Worm (Caenorhabditis elegans): ENCODE measurements around the gene mak-1.

The mak-1 gene

DNA sequence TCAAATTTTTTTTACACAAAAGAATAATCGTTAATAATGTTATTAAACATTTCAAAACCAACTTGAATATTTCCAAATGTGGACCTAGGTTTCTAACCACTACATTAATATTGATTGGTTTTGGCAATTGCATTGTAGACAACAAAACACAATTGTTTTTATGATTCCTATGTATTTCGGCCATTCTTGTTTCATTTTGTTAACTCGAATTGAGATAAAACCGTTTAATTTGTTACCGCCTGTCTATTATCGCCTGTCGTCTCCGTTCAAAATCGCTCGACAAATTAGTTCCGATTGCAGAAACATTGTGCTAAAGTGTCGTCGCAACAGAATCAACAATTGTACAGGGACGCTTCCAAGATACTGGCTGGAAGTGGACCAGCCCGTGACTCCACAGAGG is 26.8 kb downstream of the mak-1 start, which contains the start of gene let-19:
Gene let-19, plus strand, starts transcription at position 301 of the 400 bp plus-strand sequence.
- TF ChIP-seq hlh-12 (tag; optimal IDR thresholded peaks at IDR 0.05): no peak
- no peak for TF ChIP-seq Y56A3A.18 (GFP tag; IDR thresholded peaks at IDR 0.05)
- no peak for TF ChIP-seq atf-7 (tag; optimal IDR thresholded peaks at IDR 0.05)
- no peak for TF ChIP-seq B0035.1 (tag; optimal IDR thresholded peaks at IDR 0.05)
- TF ChIP-seq hmg-1.2 (GFP tag; IDR thresholded peaks at IDR 0.05): no peak
- no peak for TF ChIP-seq D2030.7 (GFP tag; IDR thresholded peaks at IDR 0.05)

DNA sequence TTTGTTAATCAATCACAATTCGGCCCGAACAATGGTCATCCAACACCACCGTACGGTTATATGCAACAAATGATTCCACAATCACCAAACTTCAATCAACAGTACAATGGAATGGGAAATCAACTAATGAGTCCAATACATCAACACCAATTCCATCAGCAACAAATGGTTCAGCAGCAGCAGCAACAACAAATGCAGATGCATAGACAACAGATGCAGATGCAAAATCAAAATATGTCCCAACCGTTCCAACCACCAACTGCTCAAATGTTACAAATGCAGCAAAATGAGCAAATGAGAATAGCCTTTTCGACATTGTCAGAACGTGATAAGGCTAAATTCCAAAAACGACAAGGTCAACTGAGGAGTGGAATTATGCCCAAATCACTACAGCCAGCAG is 32.6 kb downstream of the mak-1 start:
- no peak for TF ChIP-seq mes-4 (tag; optimal IDR thresholded peaks at IDR 0.05)

DNA sequence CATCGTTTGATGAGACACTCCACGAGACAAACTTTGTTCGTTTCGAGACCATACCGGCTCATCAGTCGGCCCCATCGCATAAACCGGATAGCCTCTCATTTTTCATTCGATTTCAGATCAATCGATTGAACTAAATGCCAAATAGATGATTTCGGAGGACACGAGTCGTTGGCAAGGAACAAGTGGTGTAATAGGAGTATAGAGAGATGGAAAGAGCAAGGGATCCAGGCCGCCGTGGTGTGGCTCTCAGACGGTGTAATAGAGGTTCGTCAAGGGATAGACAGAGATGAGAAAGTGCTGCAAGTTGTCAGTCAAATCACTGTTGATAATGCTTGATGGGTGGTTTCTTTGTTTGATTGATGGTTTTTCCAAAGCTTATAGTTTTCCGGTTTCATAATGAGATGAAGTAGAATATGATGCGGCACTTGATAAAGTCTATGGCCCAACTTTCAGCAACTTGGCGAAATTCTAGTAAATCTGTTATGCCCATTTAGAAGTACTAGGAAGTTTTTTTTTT is 39.6 kb downstream of the mak-1 start, which contains the start of gene sgn-1:
Gene sgn-1, minus strand, starts transcription at position 220 of the 517 bp plus-strand sequence.
- TF ChIP-seq fkh-3 (tag; optimal IDR thresholded peaks at IDR 0.05) (no peak), bed-1 (GFP tag; IDR thresholded peaks at IDR 0.05) (no peak), B0261.1 (tag; optimal IDR thresholded peaks at IDR 0.05) (no peak)

DNA sequence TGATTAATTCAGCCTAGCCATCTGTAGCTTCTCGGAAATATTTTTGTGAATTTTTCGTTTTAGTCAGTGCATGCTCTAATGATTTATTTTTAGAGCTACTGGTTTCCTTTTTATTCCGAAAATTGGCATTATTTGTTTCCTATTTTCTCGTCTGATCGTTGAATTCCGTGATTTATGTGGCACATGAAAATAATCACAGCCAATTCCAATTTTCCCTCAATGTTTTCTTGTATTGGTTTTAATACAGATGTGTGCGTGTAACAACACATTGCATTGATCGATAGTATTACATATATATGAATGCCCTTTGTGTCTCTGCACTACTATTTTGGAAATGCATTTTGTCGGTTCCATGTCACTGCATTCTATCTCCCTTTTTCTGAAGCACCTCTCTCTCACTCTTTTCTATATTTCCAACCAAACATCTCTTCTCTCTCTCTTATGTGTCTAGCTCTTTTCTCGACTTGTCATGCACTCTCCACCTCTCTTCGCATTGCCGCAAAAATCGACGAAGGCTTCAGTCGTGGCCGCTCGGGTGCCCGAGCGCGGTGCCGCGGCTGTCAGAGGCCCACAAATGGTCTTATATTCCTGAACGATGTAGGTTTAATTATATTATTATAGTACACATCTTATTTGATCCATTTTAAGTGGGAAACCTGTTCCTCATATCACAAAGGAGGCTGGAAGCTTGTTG is 40.5 kb downstream of the mak-1 start:
- TF ChIP-seq hmg-1.2 (GFP tag; IDR thresholded peaks at IDR 0.05) (peak; percentile 4; the same call in 1 of the 2 replicates), ama-1 (optimal IDR thresholded peaks at IDR 0.05) (peak; percentile 81), ama-1 (GFP tag; optimal IDR thresholded peaks at IDR 0.05) (no peak), madf-8 (GFP tag; conservative IDR thresholded peaks at IDR 0.05) (no peak), nhr-80 (tag; optimal IDR thresholded peaks at IDR 0.05) (peak; percentile 21), Y95B8A.8 (GFP tag; IDR thresholded peaks at IDR 0.05) (no peak), tbx-9 (tag; optimal IDR thresholded peaks at IDR 0.05; ENCODE audit: borderline replicate concordance) (no peak), nfyb-1 (GFP tag; IDR thresholded peaks at IDR 0.05) (peak; percentile 61; the same call in 1 of the 2 replicates), F49E8.2 (tag; optimal IDR thresholded peaks at IDR 0.05; ENCODE audit: insufficient read depth) (no peak), rpc-1 (optimal IDR thresholded peaks at IDR 0.05) (no peak), rpc-1 (tag; optimal IDR thresholded peaks at IDR 0.05) (no peak), mel-28 (tag; optimal IDR thresholded peaks at IDR 0.05; ENCODE audit: borderline replicate concordance) (no peak), attf-5 (GFP tag; optimal IDR thresholded peaks at IDR 0.05) (peak; percentile 27), ceh-40 (GFP tag; IDR thresholded peaks at IDR 0.05) (no peak), nfya-1 (tag; optimal IDR thresholded peaks at IDR 0.05; ENCODE audit: borderline replicate concordance, insufficient read depth) (no peak), mcd-1 (GFP tag; IDR thresholded peaks at IDR 0.05) (peak; percentile 34; the same call in 1 of the 2 replicates), rcor-1 (GFP tag; IDR thresholded peaks at IDR 0.05) (no peak), atf-7 (tag; optimal IDR thresholded peaks at IDR 0.05) (peak; percentile 12), let-607 (tag; optimal IDR thresholded peaks at IDR 0.05) (peak in 1 of 2 experiments; percentile 29), madf-10 (tag; optimal IDR thresholded peaks at IDR 0.05) (peak; percentile 88), dox-1 (GFP tag; IDR thresholded peaks at IDR 0.05) (peak; percentile 40; the same call in 1 of the 2 replicates), nhr-90 (tag; optimal IDR thresholded peaks at IDR 0.05) (no peak), lin-40 (tag; optimal IDR thresholded peaks at IDR 0.05) (peak; percentile 7), repo-1 (tag; optimal IDR thresholded peaks at IDR 0.05) (no peak), snpc-4 (GFP tag; optimal IDR thresholded peaks at IDR 0.05) (no peak), snpc-4 (tag; optimal IDR thresholded peaks at IDR 0.05) (peak in 2 of 4 experiments; percentile 3 to 18), somi-1 (GFP tag; optimal IDR thresholded peaks at IDR 0.05) (no peak), Y53G8AR.9 (GFP tag; conservative IDR thresholded peaks at IDR 0.05) (no peak), zfh-2 (GFP tag; conservative IDR thresholded peaks at IDR 0.05) (peak; percentile 92), K12H6.12 (tag; optimal IDR thresholded peaks at IDR 0.05) (peak; percentile 11), cebp-1 (GFP tag; IDR thresholded peaks at IDR 0.05) (no peak), cebp-1 (tag; optimal IDR thresholded peaks at IDR 0.05) (peak; percentile 50), F52B5.7 (tag; optimal IDR thresholded peaks at IDR 0.05) (no peak), ceh-27 (GFP tag; optimal IDR thresholded peaks at IDR 0.05) (peak; percentile 24), unc-130 (GFP tag; optimal IDR thresholded peaks at IDR 0.05) (no peak)
